Worm (Caenorhabditis elegans) whole organism, L3 larva: ENCODE data around the gene nol-9.

Source experiments
- ama-1 ChIP-seq: fragments of 150-350 bp; optimal IDR thresholded peaks from 2 replicates; lab custom pipeline; 2018
- ztf-11 ChIP-seq: fragments of 150-350 bp; optimal IDR thresholded peaks from 2 replicates; lab custom pipeline; 2014; ENCODE audit warnings: missing biosample characterization, missing genetic modification characterization

- TF ChIP-seq ama-1 (no peak), ztf-11 (no peak)
Observed at ce11 chrIV:13458237-13458636, 35.9 kb downstream of the nol-9 start.
